Worm (Caenorhabditis elegans) whole organism, young adult: ENCODE results near the gene kin-18.
A peak's percentile ranks its signal among the peaks of the same experiment; 100 is the strongest.

Experiments
- B0019.2 ChIP-seq: fragments of 200-800 bp; sonication (Bioruptor generic); conservative IDR thresholded peaks from 2 replicates; pipeline ENCODE4 v1.3.6; 2022; ENCODE audit warnings: missing genetic modification reagents, missing genetic modification characterization, missing compliant biosample characterization
- B0035.1 ChIP-seq: sonication (generic microtip); optimal IDR thresholded peaks from 2 replicates; lab custom pipeline; 2016; ENCODE audit warnings: missing genetic modification characterization, mild to moderate bottlenecking, missing compliant biosample characterization, missing genotype, missing genetic modification reagents
- D2030.7 ChIP-seq: fragments of 200-800 bp; sonication (Bioruptor generic); IDR thresholded peaks from 2 replicates; pipeline ENCODE4 v1.3.6; 2022; ENCODE audit warnings: missing genetic modification reagents, missing genetic modification characterization, missing compliant biosample characterization
- F10E7.11 ChIP-seq: sonication (generic microtip); optimal IDR thresholded peaks from 2 replicates; lab custom pipeline; 2017; ENCODE audit warnings: mild to moderate bottlenecking, missing genetic modification characterization, moderate library complexity, missing compliant biosample characterization
- F33H1.4 ChIP-seq: fragments of 200-800 bp; sonication (Bioruptor generic); IDR thresholded peaks from 2 replicates; pipeline ENCODE4 v1.3.6; 2022; ENCODE audit warnings: missing genetic modification reagents, missing genetic modification characterization, missing compliant biosample characterization
- F49E8.2 ChIP-seq: sonication (generic microtip); optimal IDR thresholded peaks from 3 replicates; lab custom pipeline; 2017; ENCODE audit warnings: missing genetic modification characterization, mild to moderate bottlenecking, missing compliant biosample characterization, antibody characterized with exemption, moderate library complexity; ENCODE audit not compliant: insufficient read depth
- K12H6.12 ChIP-seq: fragments of 200-800 bp; sonication (Bioruptor generic); optimal IDR thresholded peaks from 2 replicates; lab custom pipeline; 2018; ENCODE audit warnings: mild to moderate bottlenecking, missing genetic modification characterization, missing compliant biosample characterization
- T26A5.8 ChIP-seq: sonication (generic microtip); optimal IDR thresholded peaks from 2 replicates; lab custom pipeline; 2016; ENCODE audit warnings: missing genetic modification characterization, missing compliant biosample characterization
- Y56A3A.18 ChIP-seq: fragments of 200-800 bp; sonication (Bioruptor generic); IDR thresholded peaks from 2 replicates; pipeline ENCODE4 v1.3.6; 2022; ENCODE audit warnings: missing genetic modification reagents, missing genetic modification characterization, missing compliant biosample characterization
- Y79H2A.3 ChIP-seq: fragments of 200-800 bp; sonication (Bioruptor generic); conservative IDR thresholded peaks from 2 replicates; pipeline ENCODE4 v1.3.6; 2022; ENCODE audit warnings: missing genetic modification reagents, missing genetic modification characterization, missing compliant biosample characterization
- athp-1 ChIP-seq: sonication (generic microtip); optimal IDR thresholded peaks from 2 replicates; lab custom pipeline; 2017; ENCODE audit warnings: mild to moderate bottlenecking, missing genetic modification characterization, missing compliant biosample characterization
- attf-3 ChIP-seq: fragments of 200-800 bp; sonication (Bioruptor generic); conservative IDR thresholded peaks from 2 replicates; pipeline ENCODE4 v1.3.6; 2022; ENCODE audit warnings: missing genetic modification reagents, missing genetic modification characterization, missing compliant biosample characterization
- bed-1 ChIP-seq: fragments of 200-800 bp; sonication (Bioruptor generic); IDR thresholded peaks from 2 replicates; pipeline ENCODE4 v1.3.6; 2022; ENCODE audit warnings: missing genetic modification reagents, missing genetic modification characterization, missing compliant biosample characterization
- ccch-3 ChIP-seq: fragments of 200-800 bp; sonication (Bioruptor generic); optimal IDR thresholded peaks from 2 replicates; lab custom pipeline; 2018; ENCODE audit warnings: mild to moderate bottlenecking, missing genetic modification characterization, missing compliant biosample characterization
- ceh-100 ChIP-seq: fragments of 200-800 bp; sonication (Bioruptor generic); IDR thresholded peaks from 2 replicates; pipeline ENCODE4 v1.3.6; 2022; ENCODE audit warnings: missing genetic modification reagents, missing genetic modification characterization, missing compliant biosample characterization
- ceh-27 ChIP-seq: fragments of 200-800 bp; sonication (Bioruptor generic); optimal IDR thresholded peaks from 2 replicates; lab custom pipeline; 2018; ENCODE audit warnings: mild to moderate bottlenecking, missing genetic modification characterization, moderate library complexity, missing compliant biosample characterization
- dpff-1 ChIP-seq: sonication (generic microtip); optimal IDR thresholded peaks from 2 replicates; lab custom pipeline; 2017; ENCODE audit warnings: mild to moderate bottlenecking, missing genetic modification characterization, missing compliant biosample characterization
- egl-18 ChIP-seq: fragments of 200-800 bp; sonication (Bioruptor generic); IDR thresholded peaks from 2 replicates; pipeline ENCODE4 v1.3.6; 2022; ENCODE audit warnings: missing genetic modification reagents, missing genetic modification characterization, missing compliant biosample characterization
- egl-44 ChIP-seq: fragments of 200-800 bp; sonication (Bioruptor generic); IDR thresholded peaks from 2 replicates; pipeline ENCODE4 v1.3.6; 2022; ENCODE audit warnings: missing genetic modification reagents, missing genetic modification characterization, missing compliant biosample characterization
- him-1 ChIP-seq: sonication (generic microtip); optimal IDR thresholded peaks from 2 replicates; lab custom pipeline; 2016; ENCODE audit warnings: missing genotype, missing genetic modification reagents, missing genetic modification characterization, missing compliant biosample characterization
- hmg-1.2 ChIP-seq: fragments of 200-800 bp; sonication (Bioruptor generic); IDR thresholded peaks from 2 replicates; pipeline ENCODE4 v1.3.6; 2022; ENCODE audit warnings: missing genetic modification reagents, missing genetic modification characterization, missing compliant biosample characterization
- let-607 ChIP-seq, 2 experiments: fragments of 200-800 bp in 1 of 2; sonication (Bioruptor generic) in 1 of 2; sonication (generic microtip) in 1 of 2; optimal IDR thresholded peaks; 2 replicates each; lab custom pipeline; 2016 to 2018; ENCODE audit warnings: mild to moderate bottlenecking in 2 of 2, missing compliant biosample characterization in 2 of 2, missing genetic modification characterization in 2 of 2, moderate library complexity in 2 of 2, missing genotype in 1 of 2
- lin-26 ChIP-seq: fragments of 200-800 bp; sonication (Bioruptor generic); IDR thresholded peaks from 2 replicates; pipeline ENCODE4 v1.3.6; 2022; ENCODE audit warnings: missing genetic modification reagents, missing genetic modification characterization, missing compliant biosample characterization
- lin-35 ChIP-seq, 3 experiments: fragments of 150-350 bp in 2 of 3; sonication (generic microtip) in 1 of 3; optimal IDR thresholded peaks; 2 replicates each; lab custom pipeline; 2014 to 2018; ENCODE audit warnings: missing biosample characterization in 3 of 3, missing genetic modification characterization in 3 of 3, missing genetic modification reagents in 3 of 3
- lsl-1 ChIP-seq: fragments of 200-800 bp; sonication (Bioruptor generic); optimal IDR thresholded peaks from 2 replicates; lab custom pipeline; 2018; ENCODE audit warnings: mild to moderate bottlenecking, missing genetic modification characterization, moderate library complexity, missing compliant biosample characterization
- lsy-27 ChIP-seq: sonication (generic microtip); optimal IDR thresholded peaks from 2 replicates; lab custom pipeline; 2017; ENCODE audit warnings: missing genetic modification characterization, mild to moderate bottlenecking, missing compliant biosample characterization, antibody characterized with exemption, missing genotype, borderline replicate concordance; ENCODE audit not compliant: insufficient read depth
- madf-6 ChIP-seq: fragments of 200-800 bp; sonication (Bioruptor generic); IDR thresholded peaks from 2 replicates; pipeline ENCODE4 v1.3.6; 2022; ENCODE audit warnings: missing genetic modification reagents, missing genetic modification characterization, missing compliant biosample characterization
- madf-8 ChIP-seq: fragments of 200-800 bp; sonication (Bioruptor generic); conservative IDR thresholded peaks from 2 replicates; pipeline ENCODE4 v1.3.6; 2022; ENCODE audit warnings: missing genetic modification reagents, missing genetic modification characterization, missing compliant biosample characterization
- nfyb-1 ChIP-seq: fragments of 200-800 bp; sonication (Bioruptor generic); IDR thresholded peaks from 2 replicates; pipeline ENCODE4 v1.3.6; 2022; ENCODE audit warnings: missing genetic modification reagents, missing genetic modification characterization, missing compliant biosample characterization
- nhr-179 ChIP-seq: sonication (generic microtip); optimal IDR thresholded peaks from 2 replicates; lab custom pipeline; 2016; ENCODE audit warnings: mild to moderate bottlenecking, missing genetic modification characterization, missing compliant biosample characterization
- nhr-27 ChIP-seq: fragments of 200-800 bp; sonication (Bioruptor generic); optimal IDR thresholded peaks from 2 replicates; lab custom pipeline; 2018; ENCODE audit warnings: mild to moderate bottlenecking, missing genetic modification characterization, moderate library complexity, missing compliant biosample characterization
- nhr-80 ChIP-seq: sonication (generic microtip); optimal IDR thresholded peaks from 2 replicates; lab custom pipeline; 2016; ENCODE audit warnings: missing genetic modification characterization, missing compliant biosample characterization
- pha-4 ChIP-seq: fragments of 150-350 bp; sonication (generic microtip); optimal IDR thresholded peaks from 2 replicates; lab custom pipeline; 2014; ENCODE audit warnings: missing biosample characterization, missing genetic modification reagents, missing genetic modification characterization
- snpc-1.3 ChIP-seq: sonication (generic microtip); optimal IDR thresholded peaks from 2 replicates; lab custom pipeline; 2017; ENCODE audit warnings: missing genetic modification characterization, mild to moderate bottlenecking, missing compliant biosample characterization, antibody characterized with exemption, moderate library complexity, missing genotype, missing genetic modification reagents; ENCODE audit not compliant: insufficient read depth
- snpc-3.4 ChIP-seq: sonication (generic microtip); optimal IDR thresholded peaks from 2 replicates; lab custom pipeline; 2017; ENCODE audit warnings: missing genetic modification characterization, mild to moderate bottlenecking, missing compliant biosample characterization, antibody characterized with exemption, moderate library complexity, missing genotype, missing genetic modification reagents
- xnd-1 ChIP-seq: sonication (generic microtip); optimal IDR thresholded peaks from 2 replicates; lab custom pipeline; 2016; ENCODE audit warnings: missing genotype, missing genetic modification reagents, missing genetic modification characterization, missing compliant biosample characterization
- zfh-2 ChIP-seq: fragments of 200-800 bp; sonication (Bioruptor generic); conservative IDR thresholded peaks from 2 replicates; pipeline ENCODE4 v1.3.6; 2022; ENCODE audit warnings: missing genetic modification reagents, missing genetic modification characterization, missing compliant biosample characterization
- zim-3 ChIP-seq: sonication (generic microtip); optimal IDR thresholded peaks from 2 replicates; lab custom pipeline; 2017; ENCODE audit warnings: mild to moderate bottlenecking, missing genetic modification characterization, moderate library complexity, missing compliant biosample characterization
- ztf-18 ChIP-seq: sonication (generic microtip); optimal IDR thresholded peaks from 2 replicates; lab custom pipeline; 2016; ENCODE audit warnings: missing genotype, mild to moderate bottlenecking, missing genetic modification characterization, missing compliant biosample characterization
- ztf-6 ChIP-seq: fragments of 200-800 bp; sonication (Bioruptor generic); IDR thresholded peaks from 2 replicates; pipeline ENCODE4 v1.3.6; 2022; ENCODE audit warnings: missing genetic modification reagents, missing genetic modification characterization, missing compliant biosample characterization

The kin-18 gene

ce11 chrIII:6139328-6139727 lies 20.9 kb downstream of the kin-18 start:
- TF ChIP-seq zfh-2 (GFP tag; lab: Robert Waterston, UW) (peak; percentile 20; the same call in 1 of the 2 replicates), lin-26 (no peak), nhr-179 (tag; lab: Kevin White, UChicago) (no peak)

ce11 chrIII:6139932-6140612 lies 21.7 kb downstream of the kin-18 start:
- peak; percentile 36 for TF ChIP-seq nhr-80 (tag; lab: Kevin White, UChicago)
- no peak for TF ChIP-seq ceh-27 (GFP tag; lab: Kevin White, UChicago)
- TF ChIP-seq pha-4 (tag; lab: Kevin White, UChicago), result no peak
- peak; percentile 44; the same call in 1 of the 2 replicates for TF ChIP-seq zfh-2 (GFP tag; lab: Robert Waterston, UW)
- peak; percentile 51 for TF ChIP-seq K12H6.12 (tag; lab: Kevin White, UChicago)
- peak; percentile 38; the same call in 1 of the 2 replicates for TF ChIP-seq hmg-1.2

- TF ChIP-seq F49E8.2 (tag; lab: Kevin White, UChicago), result no peak
- TF ChIP-seq B0019.2 (GFP tag; lab: Robert Waterston, UW), result no peak
- no peak for TF ChIP-seq F10E7.11 (tag; lab: Kevin White, UChicago)
- TF ChIP-seq B0035.1, result no peak
- no peak for TF ChIP-seq T26A5.8
- TF ChIP-seq zim-3 (tag; lab: Kevin White, UChicago), result no peak
- no peak for TF ChIP-seq Y79H2A.3 (GFP tag; lab: Robert Waterston, UW)
- no peak for TF ChIP-seq ztf-6 (GFP tag; lab: Robert Waterston, UW)
- TF ChIP-seq egl-18, result no peak
- no peak for TF ChIP-seq ztf-18
- peak; percentile 29 for TF ChIP-seq him-1 (tag; lab: Kevin White, UChicago)
- TF ChIP-seq ccch-3 (GFP tag; lab: Kevin White, UChicago), result no peak
- peak; percentile 24; the same call in 1 of the 2 replicates for TF ChIP-seq madf-8 (GFP tag; lab: Robert Waterston, UW)
- TF ChIP-seq bed-1 (GFP tag; lab: Robert Waterston, UW), result no peak
- TF ChIP-seq snpc-3.4 (tag; lab: Kevin White, UChicago), result peak; percentile 47
- no peak for TF ChIP-seq snpc-1.3 (tag; lab: Kevin White, UChicago)
- TF ChIP-seq D2030.7 (GFP tag; lab: Robert Waterston, UW), result peak; percentile 52; the same call in 1 of the 2 replicates
- TF ChIP-seq athp-1 (tag; lab: Kevin White, UChicago), result peak; percentile 92
- TF ChIP-seq dpff-1 (tag; lab: Kevin White, UChicago), result no peak
- TF ChIP-seq madf-6 (GFP tag; lab: Robert Waterston, UW), result peak; percentile 73
- TF ChIP-seq lsy-27 (tag; lab: Kevin White, UChicago), result no peak
- no peak for TF ChIP-seq attf-3 (GFP tag; lab: Robert Waterston, UW)
- TF ChIP-seq lin-35 (GFP tag; optimal IDR thresholded peaks at IDR 0.05; lab: Kevin White, UChicago), result no peak
- peak; percentile 91 for TF ChIP-seq lsl-1 (GFP tag; lab: Kevin White, UChicago)
- TF ChIP-seq let-607 (tag; optimal IDR thresholded peaks at IDR 0.05; lab: Kevin White, UChicago), result no peak
- no peak for TF ChIP-seq Y56A3A.18
- TF ChIP-seq nhr-27 (tag; lab: Kevin White, UChicago), result no peak
- TF ChIP-seq hmg-1.2, result 0 out of 2 replicates have a peak, but pooled peaks have one; percentile 11
- TF ChIP-seq nfyb-1 (GFP tag; lab: Robert Waterston, UW), result no peak
- TF ChIP-seq xnd-1, result peak; percentile 83
- no peak for TF ChIP-seq egl-44 (GFP tag; lab: Robert Waterston, UW)
- peak; percentile 32; the same call in 1 of the 2 replicates for TF ChIP-seq F33H1.4 (GFP tag; lab: Robert Waterston, UW)
- no peak for TF ChIP-seq ceh-100 (GFP tag; lab: Robert Waterston, UW)
Measured at ce11 chrIII:6140818-6141217, 22.4 kb downstream of the kin-18 start.
